Worm (Caenorhabditis elegans) whole organism, mixed stage, embryonic: ENCODE data around the gene F58F12.4.

Experiments
- elt-3 ChIP-seq: fragments of 150-350 bp; optimal IDR thresholded peaks from 2 replicates; lab custom pipeline; 2014; ENCODE audit warnings: missing biosample characterization, missing genetic modification characterization
- nhr-28 ChIP-seq: fragments of 150-350 bp; optimal IDR thresholded peaks from 2 replicates; lab custom pipeline; 2014; ENCODE audit warnings: missing biosample characterization, missing genetic modification characterization
- zip-8 ChIP-seq: fragments of 150-350 bp; optimal IDR thresholded peaks from 2 replicates; lab custom pipeline; 2014; ENCODE audit warnings: missing biosample characterization, missing genetic modification characterization

DNA sequence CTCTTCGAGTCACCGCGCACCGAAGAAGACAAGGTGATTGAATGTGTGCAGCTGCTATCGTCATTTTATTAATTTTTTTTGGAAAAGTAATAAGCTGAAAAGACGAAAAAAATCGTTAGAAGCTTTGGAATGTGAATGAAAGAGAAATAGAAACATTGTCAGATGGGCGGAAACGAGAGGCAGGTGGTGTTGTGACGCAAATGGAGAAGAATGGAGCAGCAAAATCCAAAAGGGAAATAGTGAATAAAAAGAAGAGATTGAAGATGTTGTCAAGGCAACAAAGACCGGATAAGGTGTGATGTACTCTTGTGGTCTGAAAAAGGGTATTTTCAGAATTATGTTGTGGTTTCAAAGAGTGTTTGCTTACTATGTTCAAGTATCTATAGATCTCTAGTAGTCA, 44.1 kb upstream of the F58F12.4 start:
- no peak for TF ChIP-seq elt-3 (tag; lab: Kevin White, UChicago)
- no peak for TF ChIP-seq zip-8
- no peak for TF ChIP-seq nhr-28 (tag; lab: Kevin White, UChicago)
